Worm (Caenorhabditis elegans) whole organism, L4 larva: ENCODE results near the gene dot-1.3.
A peak's percentile ranks its signal among the peaks of the same experiment; 100 is the strongest.

ENCODE experiments used
- F10B5.3 ChIP-seq: sonication (generic microtip); optimal IDR thresholded peaks from 2 replicates; lab custom pipeline; 2016; ENCODE audit warnings: mild to moderate bottlenecking, missing genetic modification characterization, missing compliant biosample characterization
- F37D6.2 ChIP-seq: sonication (generic microtip); optimal IDR thresholded peaks from 2 replicates; lab custom pipeline; 2016; ENCODE audit warnings: mild to moderate bottlenecking, missing genetic modification characterization, missing compliant biosample characterization
- F49E8.2 ChIP-seq: sonication (generic microtip); optimal IDR thresholded peaks from 2 replicates; lab custom pipeline; 2016; ENCODE audit warnings: missing compliant biosample characterization, mild to moderate bottlenecking, missing genetic modification characterization, borderline replicate concordance
- Y105C5A.15 ChIP-seq: fragments of 200-800 bp; sonication (Bioruptor generic); IDR thresholded peaks from 2 replicates; pipeline ENCODE4 v1.3.6; 2022; ENCODE audit warnings: missing genetic modification characterization, missing compliant biosample characterization
- Y5F2A.4 ChIP-seq: fragments of 200-800 bp; sonication (Bioruptor generic); optimal IDR thresholded peaks from 2 replicates; lab custom pipeline; 2018; ENCODE audit warnings: mild to moderate bottlenecking, missing genetic modification characterization, missing compliant biosample characterization
- Y75B8A.6 ChIP-seq: fragments of 200-800 bp; sonication (Bioruptor generic); IDR thresholded peaks from 2 replicates; pipeline ENCODE4 v1.3.6; 2022; ENCODE audit warnings: missing genetic modification reagents, missing genetic modification characterization, missing compliant biosample characterization
- attf-4 ChIP-seq: sonication (generic microtip); optimal IDR thresholded peaks from 3 replicates; lab custom pipeline; 2017; ENCODE audit warnings: missing biosample characterization, missing genetic modification characterization
- ceh-20 ChIP-seq: fragments of 200-800 bp; sonication (Bioruptor generic); IDR thresholded peaks from 2 replicates; pipeline ENCODE4 v1.3.6; 2022; ENCODE audit warnings: missing genetic modification reagents, missing genetic modification characterization, missing compliant biosample characterization
- ceh-28 ChIP-seq: fragments of 150-350 bp; optimal IDR thresholded peaks from 2 replicates; lab custom pipeline; 2014; ENCODE audit warnings: missing biosample characterization, missing genetic modification reagents, missing genetic modification characterization
- ceh-32 ChIP-seq: sonication (generic microtip); optimal IDR thresholded peaks from 2 replicates; lab custom pipeline; 2016; ENCODE audit warnings: mild to moderate bottlenecking, missing genetic modification characterization, missing compliant biosample characterization; ENCODE audit not compliant: poor library complexity
- ceh-44 ChIP-seq: fragments of 200-800 bp; sonication (Bioruptor generic); IDR thresholded peaks from 2 replicates; pipeline ENCODE4 v1.3.6; 2022; ENCODE audit warnings: missing genetic modification reagents, missing genetic modification characterization, missing compliant biosample characterization
- ces-1 ChIP-seq: fragments of 150-350 bp; sonication (generic microtip); optimal IDR thresholded peaks from 4 replicates; lab custom pipeline; 2014; ENCODE audit warnings: missing biosample characterization, missing genetic modification reagents, missing genetic modification characterization
- ctbp-1 ChIP-seq: fragments of 200-800 bp; sonication (Bioruptor generic); IDR thresholded peaks from 2 replicates; pipeline ENCODE4 v1.3.6; 2022; ENCODE audit warnings: missing genetic modification reagents, missing genetic modification characterization, missing compliant biosample characterization
- daf-12 ChIP-seq: fragments of 150-350 bp; optimal IDR thresholded peaks from 2 replicates; lab custom pipeline; 2014; ENCODE audit warnings: missing biosample characterization, missing genetic modification reagents, missing genetic modification characterization
- daf-19 ChIP-seq: fragments of 200-800 bp; sonication (Bioruptor generic); conservative IDR thresholded peaks from 2 replicates; pipeline ENCODE4 v1.3.6; 2022; ENCODE audit warnings: missing genetic modification characterization, missing compliant biosample characterization
- daf-8 ChIP-seq: fragments of 200-800 bp; sonication (Bioruptor generic); IDR thresholded peaks from 2 replicates; pipeline ENCODE4 v1.3.6; 2022; ENCODE audit warnings: missing genetic modification characterization, missing compliant biosample characterization
- dmd-6 ChIP-seq: fragments of 200-800 bp; sonication (Bioruptor generic); IDR thresholded peaks from 2 replicates; pipeline ENCODE4 v1.3.6; 2022; ENCODE audit warnings: missing genetic modification reagents, missing genetic modification characterization, missing compliant biosample characterization
- dmd-9 ChIP-seq: fragments of 200-800 bp; sonication (Bioruptor generic); IDR thresholded peaks from 2 replicates; pipeline ENCODE4 v1.3.6; 2022; ENCODE audit warnings: missing genetic modification reagents, missing genetic modification characterization, missing compliant biosample characterization
- dpl-1 ChIP-seq: fragments of 150-350 bp; optimal IDR thresholded peaks from 2 replicates; lab custom pipeline; 2014; ENCODE audit warnings: missing biosample characterization, missing genetic modification reagents, missing genetic modification characterization
- duxl-1 ChIP-seq: sonication (generic microtip); optimal IDR thresholded peaks from 2 replicates; lab custom pipeline; 2016; ENCODE audit warnings: mild to moderate bottlenecking, missing genetic modification characterization, moderate library complexity, missing compliant biosample characterization; ENCODE audit not compliant: poor library complexity
- dve-1 ChIP-seq: sonication (generic microtip); optimal IDR thresholded peaks from 2 replicates; lab custom pipeline; 2017; ENCODE audit warnings: antibody characterized with exemption, mild to moderate bottlenecking, missing genetic modification characterization, missing compliant biosample characterization; ENCODE audit not compliant: insufficient read depth
- hlh-30 ChIP-seq: sonication (generic microtip); optimal IDR thresholded peaks from 2 replicates; lab custom pipeline; 2017; ENCODE audit warnings: antibody characterized with exemption, mild to moderate bottlenecking, missing genetic modification characterization, missing compliant biosample characterization; ENCODE audit not compliant: insufficient read depth
- lim-7 ChIP-seq: fragments of 200-800 bp; sonication (Bioruptor generic); IDR thresholded peaks from 2 replicates; pipeline ENCODE4 v1.3.6; 2022; ENCODE audit warnings: missing genetic modification characterization, missing compliant biosample characterization
- lin-1 ChIP-seq: fragments of 200-800 bp; sonication (Bioruptor generic); IDR thresholded peaks from 2 replicates; pipeline ENCODE4 v1.3.6; 2022; ENCODE audit warnings: missing genetic modification reagents, missing genetic modification characterization, missing compliant biosample characterization
- madf-5 ChIP-seq, 2 experiments: fragments of 200-800 bp; sonication (Bioruptor generic); IDR thresholded peaks; 2 replicates each; pipeline ENCODE4 v1.3.6; 2022; ENCODE audit warnings: missing compliant biosample characterization in 2 of 2, missing genetic modification characterization in 2 of 2
- madf-9 ChIP-seq: fragments of 200-800 bp; sonication (Bioruptor generic); conservative IDR thresholded peaks from 2 replicates; pipeline ENCODE4 v1.3.6; 2022; ENCODE audit warnings: missing genetic modification reagents, missing genetic modification characterization, missing compliant biosample characterization
- mdl-1 ChIP-seq, 2 experiments: fragments of 150-350 bp in 1 of 2; sonication (generic microtip) in 1 of 2; optimal IDR thresholded peaks; 2 replicates each; lab custom pipeline; 2014 to 2017; ENCODE audit warnings: missing biosample characterization in 2 of 2, missing genetic modification characterization in 2 of 2
- nhr-102 ChIP-seq: sonication (generic microtip); optimal IDR thresholded peaks from 2 replicates; lab custom pipeline; 2016; ENCODE audit warnings: mild to moderate bottlenecking, missing genetic modification characterization, moderate library complexity, missing compliant biosample characterization
- nhr-11 ChIP-seq: fragments of 150-350 bp; optimal IDR thresholded peaks from 2 replicates; lab custom pipeline; 2014; ENCODE audit warnings: missing biosample characterization, missing genetic modification characterization
- nhr-41 ChIP-seq: fragments of 200-800 bp; sonication (Bioruptor generic); IDR thresholded peaks from 2 replicates; pipeline ENCODE4 v1.3.6; 2022; ENCODE audit warnings: missing genetic modification reagents, missing genetic modification characterization, missing compliant biosample characterization
- nhr-42 ChIP-seq: fragments of 200-800 bp; sonication (Bioruptor generic); IDR thresholded peaks from 2 replicates; pipeline ENCODE4 v1.3.6; 2022; ENCODE audit warnings: missing genetic modification characterization, missing compliant biosample characterization
- nhr-48 ChIP-seq: sonication (generic microtip); optimal IDR thresholded peaks from 2 replicates; lab custom pipeline; 2016; ENCODE audit warnings: mild to moderate bottlenecking, missing genetic modification characterization, missing compliant biosample characterization
- nhr-6 ChIP-seq: fragments of 150-350 bp; optimal IDR thresholded peaks from 2 replicates; lab custom pipeline; 2014; ENCODE audit warnings: missing biosample characterization, missing genetic modification characterization
- nhr-76 ChIP-seq: fragments of 150-350 bp; optimal IDR thresholded peaks from 2 replicates; lab custom pipeline; 2014; ENCODE audit warnings: missing biosample characterization, missing genetic modification characterization
- pha-4 ChIP-seq, 2 experiments: fragments of 150-350 bp in 1 of 2; fragments of 200-800 bp in 1 of 2; sonication (Bioruptor generic) in 1 of 2; IDR thresholded peaks in 1 of 2; optimal IDR thresholded peaks in 1 of 2; 2 replicates each; pipeline versions ENCODE4 v1.3.6 to Lab custom; 2014 to 2022; ENCODE audit warnings: missing genetic modification characterization in 2 of 2, missing genetic modification reagents in 2 of 2, missing biosample characterization in 1 of 2, missing compliant biosample characterization in 1 of 2
- rbr-2 ChIP-seq: sonication (generic microtip); optimal IDR thresholded peaks from 2 replicates; lab custom pipeline; 2016; ENCODE audit warnings: missing genotype, missing genetic modification characterization, missing compliant biosample characterization
- saeg-2 ChIP-seq: fragments of 200-800 bp; sonication (Bioruptor generic); IDR thresholded peaks from 2 replicates; pipeline ENCODE4 v1.3.6; 2022; ENCODE audit warnings: missing genetic modification reagents, missing genetic modification characterization, missing compliant biosample characterization
- sdz-12 ChIP-seq: fragments of 200-800 bp; sonication (Bioruptor generic); optimal IDR thresholded peaks from 2 replicates; lab custom pipeline; 2018; ENCODE audit warnings: mild to moderate bottlenecking, missing genetic modification characterization, missing compliant biosample characterization
- set-16 ChIP-seq: fragments of 200-800 bp; sonication (Bioruptor generic); IDR thresholded peaks from 2 replicates; pipeline ENCODE4 v1.3.6; 2022; ENCODE audit warnings: missing genetic modification reagents, missing genetic modification characterization, missing compliant biosample characterization
- snpc-1.2 ChIP-seq: fragments of 200-800 bp; sonication (Bioruptor generic); IDR thresholded peaks from 2 replicates; pipeline ENCODE4 v1.3.6; 2022; ENCODE audit warnings: missing genetic modification reagents, missing genetic modification characterization, missing compliant biosample characterization
- spr-1 ChIP-seq: sonication (generic microtip); optimal IDR thresholded peaks from 2 replicates; lab custom pipeline; 2016; ENCODE audit warnings: mild to moderate bottlenecking, missing genetic modification characterization, missing compliant biosample characterization
- spr-3 ChIP-seq: fragments of 200-800 bp; sonication (Bioruptor generic); optimal IDR thresholded peaks from 2 replicates; lab custom pipeline; 2018; ENCODE audit warnings: mild to moderate bottlenecking, missing genetic modification characterization, missing compliant biosample characterization
- tag-97 ChIP-seq: fragments of 200-800 bp; sonication (Bioruptor generic); IDR thresholded peaks from 2 replicates; pipeline ENCODE4 v1.3.6; 2022; ENCODE audit warnings: missing genetic modification characterization, missing compliant biosample characterization
- unc-39 ChIP-seq: sonication (generic microtip); optimal IDR thresholded peaks from 2 replicates; lab custom pipeline; 2017; ENCODE audit warnings: missing biosample characterization, missing genetic modification characterization
- vab-7 ChIP-seq: fragments of 200-800 bp; sonication (Bioruptor generic); IDR thresholded peaks from 2 replicates; pipeline ENCODE4 v1.3.6; 2022; ENCODE audit warnings: missing genetic modification reagents, missing genetic modification characterization, missing compliant biosample characterization
- zfp-2 ChIP-seq: sonication (generic microtip); optimal IDR thresholded peaks from 2 replicates; lab custom pipeline; 2016; ENCODE audit warnings: mild to moderate bottlenecking, missing genetic modification characterization, missing compliant biosample characterization
- zip-11 ChIP-seq: fragments of 200-800 bp; sonication (Bioruptor generic); IDR thresholded peaks from 2 replicates; pipeline ENCODE4 v1.3.6; 2022; ENCODE audit warnings: missing genetic modification characterization, missing compliant biosample characterization
- zip-2 ChIP-seq: fragments of 150-350 bp; optimal IDR thresholded peaks from 2 replicates; lab custom pipeline; 2014; ENCODE audit warnings: missing biosample characterization, missing genetic modification characterization
- ztf-11 ChIP-seq: fragments of 150-350 bp; optimal IDR thresholded peaks from 2 replicates; lab custom pipeline; 2014; ENCODE audit warnings: missing biosample characterization, missing genetic modification characterization

Gene dot-1.3

DNA sequence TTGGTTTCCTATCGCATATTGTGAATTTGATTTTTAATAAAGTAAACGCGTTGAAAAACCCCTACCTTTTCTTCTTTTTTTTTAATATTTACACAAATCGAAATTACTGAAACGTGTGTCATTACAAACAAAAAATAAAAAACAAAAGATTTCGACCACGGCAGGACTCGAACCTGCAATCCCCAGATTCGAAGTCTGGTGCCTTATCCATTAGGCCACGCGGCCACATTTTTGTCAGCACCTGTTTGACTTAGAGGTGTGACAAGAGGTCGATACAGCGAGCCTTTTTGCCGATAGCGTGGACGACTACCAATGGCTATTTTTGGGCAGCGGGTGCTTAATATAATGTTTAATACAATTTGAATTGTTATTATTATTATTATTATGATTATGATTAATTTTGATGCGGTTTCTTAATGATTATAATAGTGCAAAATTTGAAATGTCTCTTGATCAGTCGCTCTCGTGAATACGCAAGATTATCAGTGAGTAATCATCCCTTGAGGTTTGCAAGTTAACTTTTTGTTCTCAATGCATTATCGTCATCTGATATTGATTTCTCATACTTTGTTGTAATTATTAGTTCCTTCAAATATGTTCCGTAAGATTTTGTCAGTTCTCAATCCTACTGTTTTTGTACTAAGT, 35.3 kb upstream of the dot-1.3 start, which contains the start of gene srd-44:
srd-44 (plus strand) TSS at position 595 of the 645 bp plus-strand sequence.
- TF ChIP-seq nhr-11 (no peak), set-16 (GFP tag; lab: Robert Waterston, UW) (no peak), ceh-28 (tag; lab: Kevin White, UChicago) (no peak), hlh-30 (tag; lab: Kevin White, UChicago) (no peak), ceh-44 (GFP tag; lab: Robert Waterston, UW) (0 out of 2 replicates have a peak, but pooled peaks have one; percentile 5), mdl-1 (tag; optimal IDR thresholded peaks at IDR 0.05; lab: Kevin White, UChicago) (peak in 1 of 2 experiments; percentile 2), madf-5 (GFP tag; IDR thresholded peaks at IDR 0.05; lab: Robert Waterston, UW) (no peak), tag-97 (GFP tag; lab: Robert Waterston, UW) (no peak), spr-3 (no peak), snpc-1.2 (peak; percentile 88), nhr-102 (tag; lab: Kevin White, UChicago) (no peak), dpl-1 (GFP tag; lab: Kevin White, UChicago) (no peak), madf-9 (no peak), zip-2 (tag; lab: Kevin White, UChicago) (no peak), duxl-1 (tag; lab: Kevin White, UChicago) (peak; percentile 39), ztf-11 (tag; lab: Kevin White, UChicago) (no peak), attf-4 (tag; lab: Kevin White, UChicago) (no peak), ctbp-1 (no peak), lin-1 (GFP tag; lab: Robert Waterston, UW) (no peak), ceh-32 (tag; lab: Kevin White, UChicago) (no peak), nhr-42 (GFP tag; lab: Robert Waterston, UW) (0 out of 2 replicates have a peak, but pooled peaks have one; percentile 47), nhr-76 (tag; lab: Kevin White, UChicago) (no peak), zip-11 (GFP tag; lab: Robert Waterston, UW) (no peak), pha-4 (GFP tag; IDR thresholded peaks at IDR 0.05; lab: Robert Waterston, UW) (peak; percentile 73; the same call in 1 of the 2 replicates), pha-4 (tag; optimal IDR thresholded peaks at IDR 0.05; lab: Kevin White, UChicago) (no peak), ces-1 (GFP tag; lab: Kevin White, UChicago) (no peak), dmd-9 (GFP tag; lab: Robert Waterston, UW) (0 out of 2 replicates have a peak, but pooled peaks have one; percentile 21), nhr-48 (tag; lab: Kevin White, UChicago) (peak; percentile 43), vab-7 (no peak; the same call in 1 of the 2 replicates), daf-8 (GFP tag; lab: Robert Waterston, UW) (no peak), unc-39 (tag; lab: Kevin White, UChicago) (no peak), lim-7 (GFP tag; lab: Robert Waterston, UW) (no peak), ceh-20 (GFP tag; lab: Robert Waterston, UW) (no peak), F37D6.2 (tag; lab: Kevin White, UChicago) (no peak), nhr-6 (tag; lab: Kevin White, UChicago) (no peak), daf-19 (GFP tag; lab: Robert Waterston, UW) (peak; percentile 74), spr-1 (tag; lab: Kevin White, UChicago) (peak; percentile 4), sdz-12 (GFP tag; lab: Kevin White, UChicago) (no peak), saeg-2 (GFP tag; lab: Robert Waterston, UW) (no peak), dmd-6 (GFP tag; lab: Robert Waterston, UW) (no peak; the same call in none of the 2 replicates), nhr-41 (GFP tag; lab: Robert Waterston, UW) (no peak; the same call in 1 of the 2 replicates), zfp-2 (tag; lab: Kevin White, UChicago) (no peak), Y75B8A.6 (GFP tag; lab: Robert Waterston, UW) (0 out of 2 replicates have a peak, but pooled peaks have one; percentile 47), daf-12 (tag; lab: Kevin White, UChicago) (no peak), Y105C5A.15 (no peak), F10B5.3 (no peak), Y5F2A.4 (GFP tag; lab: Kevin White, UChicago) (no peak), dve-1 (tag; lab: Kevin White, UChicago) (no peak), rbr-2 (no peak), F49E8.2 (tag; lab: Kevin White, UChicago) (no peak)
